Fruit fly (Drosophila melanogaster) whole organism, embryonic: ENCODE measurements around the gene stwl.
A peak's percentile ranks its signal among the peaks of the same experiment; 100 is the strongest.

Experiments used
- CG10267 ChIP-seq: fragments of 200-800 bp; sonication (Bioruptor generic); optimal IDR thresholded peaks from 2 replicates; lab custom pipeline; 2018; ENCODE audit warnings: missing biosample characterization, mild to moderate bottlenecking, missing genetic modification characterization, moderate library complexity
- CG11398 ChIP-seq: fragments of 200-800 bp; sonication (Bioruptor generic); optimal IDR thresholded peaks from 2 replicates; lab custom pipeline; 2016; ENCODE audit warnings: missing biosample characterization, missing genetic modification characterization
- CG12155 ChIP-seq: fragments of 200-800 bp; sonication (Bioruptor generic); optimal IDR thresholded peaks from 3 replicates; lab custom pipeline; 2016; ENCODE audit warnings: missing biosample characterization, missing genetic modification characterization
- CG12769 ChIP-seq: fragments of 200-800 bp; sonication (Bioruptor generic); optimal IDR thresholded peaks from 2 replicates; lab custom pipeline; 2019; ENCODE audit warnings: missing biosample characterization, mild to moderate bottlenecking, missing genetic modification characterization, moderate library complexity
- CG12942 ChIP-seq: fragments of 200-800 bp; sonication (Bioruptor generic); optimal IDR thresholded peaks from 3 replicates; lab custom pipeline; 2016; ENCODE audit warnings: missing biosample characterization, missing genetic modification characterization
- CG13287 ChIP-seq: fragments of 200-800 bp; sonication (Bioruptor generic); IDR thresholded peaks from 2 replicates; pipeline ENCODE4 v1.3.6; 2022; ENCODE audit warnings: missing biosample characterization, missing genetic modification characterization; ENCODE audit not compliant: partially characterized antibody
- CG1603 ChIP-seq: fragments of 200-800 bp; sonication (Bioruptor generic); optimal IDR thresholded peaks from 2 replicates; lab custom pipeline; 2019; ENCODE audit warnings: missing biosample characterization, mild to moderate bottlenecking, missing genetic modification characterization, moderate library complexity
- CG17385 ChIP-seq: fragments of 200-800 bp; sonication (Bioruptor generic); optimal IDR thresholded peaks from 3 replicates; lab custom pipeline; 2018; ENCODE audit warnings: missing biosample characterization, mild to moderate bottlenecking, missing genetic modification characterization
- CG17802 ChIP-seq: fragments of 200-800 bp; sonication (Bioruptor generic); optimal IDR thresholded peaks from 2 replicates; lab custom pipeline; 2018; ENCODE audit warnings: missing biosample characterization, mild to moderate bottlenecking, missing genetic modification characterization, moderate library complexity
- CG18262 ChIP-seq: fragments of 200-800 bp; optimal IDR thresholded peaks from 3 replicates; lab custom pipeline; 2019; ENCODE audit warnings: missing biosample characterization, mild to moderate bottlenecking, missing genetic modification characterization, moderate library complexity
- CG2116 ChIP-seq: fragments of 200-800 bp; sonication (Bioruptor generic); optimal IDR thresholded peaks from 3 replicates; lab custom pipeline; 2018; ENCODE audit warnings: missing biosample characterization, mild to moderate bottlenecking, missing genetic modification characterization
- CG2129 ChIP-seq: fragments of 200-800 bp; sonication (Bioruptor generic); IDR thresholded peaks from 2 replicates; pipeline ENCODE4 v1.3.6; 2022; ENCODE audit warnings: missing biosample characterization, missing genetic modification characterization; ENCODE audit not compliant: partially characterized antibody
- CG31224 ChIP-seq: fragments of 200-800 bp; sonication (Bioruptor generic); IDR thresholded peaks from 2 replicates; pipeline ENCODE4 v1.3.6; 2022; ENCODE audit warnings: missing biosample characterization, missing genetic modification characterization
- CG3163 ChIP-seq: fragments of 200-800 bp; sonication (Bioruptor generic); optimal IDR thresholded peaks from 3 replicates; lab custom pipeline; 2016; ENCODE audit warnings: missing biosample characterization, missing genetic modification characterization
- CG3407 ChIP-seq: fragments of 200-800 bp; sonication (Bioruptor generic); optimal IDR thresholded peaks from 2 replicates; lab custom pipeline; 2018; ENCODE audit warnings: missing biosample characterization, mild to moderate bottlenecking, missing genetic modification characterization
- CG3726 ChIP-seq: fragments of 200-800 bp; sonication (Bioruptor generic); IDR thresholded peaks from 3 replicates; pipeline ENCODE4, ENCODE4 v1.3.6; 2022; ENCODE audit warnings: missing biosample characterization, missing genetic modification characterization
- CG4424 ChIP-seq: fragments of 200-800 bp; sonication (Bioruptor generic); optimal IDR thresholded peaks from 3 replicates; lab custom pipeline; 2016; ENCODE audit warnings: missing biosample characterization, missing genetic modification characterization
- CG4854 ChIP-seq: fragments of 200-800 bp; sonication (Bioruptor generic); optimal IDR thresholded peaks from 2 replicates; lab custom pipeline; 2016; ENCODE audit warnings: missing biosample characterization, missing genetic modification characterization, inconsistent platforms
- CG5180 ChIP-seq: fragments of 200-800 bp; sonication (Bioruptor generic); optimal IDR thresholded peaks from 3 replicates; lab custom pipeline; 2017; ENCODE audit warnings: missing biosample characterization, missing genetic modification characterization, mild to moderate bottlenecking, moderate library complexity, missing genetic modification reagents
- CG6689 ChIP-seq: fragments of 200-800 bp; sonication (Bioruptor generic); IDR thresholded peaks from 2 replicates; pipeline ENCODE4 v1.3.6; 2022; ENCODE audit warnings: missing biosample characterization, missing genetic modification characterization
- CG7372 ChIP-seq: fragments of 200-800 bp; sonication (Bioruptor generic); IDR thresholded peaks from 2 replicates; pipeline ENCODE4 v1.3.6; 2022; ENCODE audit warnings: missing biosample characterization, missing genetic modification characterization
- Camta ChIP-seq: fragments of 200-800 bp; sonication (Bioruptor generic); optimal IDR thresholded peaks from 2 replicates; lab custom pipeline; 2016; ENCODE audit warnings: missing biosample characterization, missing genetic modification characterization
- D ChIP-seq, 2 experiments: fragments of 200-800 bp in 1 of 2; fragments of >200 bp in 1 of 2; sonication (Bioruptor generic) in 1 of 2; optimal IDR thresholded peaks; 2 replicates in 1 of 2; 3 replicates in 1 of 2; lab custom pipeline; 2017; ENCODE audit warnings: mild to moderate bottlenecking in 1 of 2, missing biosample characterization in 1 of 2, missing genetic modification characterization in 1 of 2, missing genetic modification reagents in 1 of 2
- Dp ChIP-seq: fragments of 200-800 bp; sonication (Bioruptor generic); optimal IDR thresholded peaks from 2 replicates; lab custom pipeline; 2018; ENCODE audit warnings: missing biosample characterization, mild to moderate bottlenecking, missing genetic modification characterization, moderate library complexity
- Drgx ChIP-seq: fragments of 200-800 bp; sonication (Bioruptor generic); IDR thresholded peaks from 2 replicates; pipeline ENCODE4 v1.3.6; 2022; ENCODE audit warnings: missing biosample characterization, missing genetic modification characterization
- Gug ChIP-seq: fragments of 200-800 bp; sonication (Bioruptor generic); IDR thresholded peaks from 4 replicates; pipeline ENCODE4 v1.3.6; 2022; ENCODE audit warnings: missing biosample characterization, missing genetic modification characterization
- HLH3B ChIP-seq: fragments of 200-800 bp; sonication (Bioruptor generic); IDR thresholded peaks from 2 replicates; pipeline ENCODE4 v1.3.6; 2022; ENCODE audit warnings: missing biosample characterization, missing genetic modification characterization
- Hmr ChIP-seq: fragments of 200-800 bp; sonication (Bioruptor generic); optimal IDR thresholded peaks from 3 replicates; lab custom pipeline; 2017; ENCODE audit warnings: mild to moderate bottlenecking, missing biosample characterization, missing genetic modification reagents, missing genetic modification characterization
- Optix ChIP-seq: fragments of 200-800 bp; sonication (Bioruptor generic); IDR thresholded peaks from 3 replicates; pipeline ENCODE4 v1.3.6; 2022; ENCODE audit warnings: missing biosample characterization, missing genetic modification characterization
- Sin3A ChIP-seq: fragments of >200 bp; optimal IDR thresholded peaks from 2 replicates; lab custom pipeline; 2018
- Vsx1 ChIP-seq: fragments of 200-800 bp; sonication (Bioruptor generic); optimal IDR thresholded peaks from 2 replicates; lab custom pipeline; 2017; ENCODE audit warnings: missing biosample characterization, mild to moderate bottlenecking, missing genetic modification characterization, missing genetic modification reagents
- ac ChIP-seq: fragments of 200-800 bp; sonication (Bioruptor generic); optimal IDR thresholded peaks from 3 replicates; lab custom pipeline; 2017; ENCODE audit warnings: missing biosample characterization, mild to moderate bottlenecking, missing genetic modification characterization
- bcd ChIP-seq: fragments of 200-800 bp; sonication (Bioruptor generic); optimal IDR thresholded peaks from 2 replicates; lab custom pipeline; 2017; ENCODE audit warnings: missing biosample characterization, mild to moderate bottlenecking, missing genetic modification characterization
- chm ChIP-seq: fragments of 200-800 bp; sonication (Bioruptor generic); IDR thresholded peaks from 2 replicates; pipeline ENCODE4 v1.3.6; 2022; ENCODE audit warnings: missing biosample characterization, missing genetic modification characterization
- crc ChIP-seq: fragments of 200-800 bp; sonication (Bioruptor generic); optimal IDR thresholded peaks from 2 replicates; lab custom pipeline; 2016; ENCODE audit warnings: missing biosample characterization, missing genetic modification characterization
- dimm ChIP-seq: fragments of 200-800 bp; sonication (Bioruptor generic); IDR thresholded peaks from 2 replicates; pipeline ENCODE4 v1.3.6; 2022; ENCODE audit warnings: missing biosample characterization, missing genetic modification characterization
- disco-r ChIP-seq: fragments of 200-800 bp; sonication (Bioruptor generic); optimal IDR thresholded peaks from 2 replicates; lab custom pipeline; 2016; ENCODE audit warnings: missing biosample characterization, missing genetic modification characterization
- dmrt99B ChIP-seq: fragments of 200-800 bp; sonication (Bioruptor generic); optimal IDR thresholded peaks from 2 replicates; lab custom pipeline; 2018; ENCODE audit warnings: missing biosample characterization, mild to moderate bottlenecking, missing genetic modification characterization, moderate library complexity
- gem ChIP-seq: fragments of 200-800 bp; sonication (Bioruptor generic); optimal IDR thresholded peaks from 2 replicates; lab custom pipeline; 2019; ENCODE audit warnings: missing biosample characterization, mild to moderate bottlenecking, missing genetic modification characterization, moderate library complexity
- her ChIP-seq: fragments of 200-800 bp; sonication (Bioruptor generic); optimal IDR thresholded peaks from 2 replicates; lab custom pipeline; 2016; ENCODE audit warnings: missing biosample characterization, missing genetic modification characterization
- hth ChIP-seq: fragments of >200 bp; optimal IDR thresholded peaks from 2 replicates; lab custom pipeline; 2017; ENCODE audit warnings: inconsistent platforms
- lab ChIP-seq: fragments of 200-800 bp; sonication (Bioruptor generic); optimal IDR thresholded peaks from 3 replicates; lab custom pipeline; 2017; ENCODE audit warnings: missing biosample characterization, missing genetic modification characterization, mild to moderate bottlenecking, moderate library complexity, missing genetic modification reagents
- mld ChIP-seq: fragments of 200-800 bp; sonication (Bioruptor generic); IDR thresholded peaks from 3 replicates; pipeline ENCODE4 v1.3.6; 2022; ENCODE audit warnings: missing biosample characterization, missing genetic modification characterization; ENCODE audit not compliant: partially characterized antibody
- nau ChIP-seq: fragments of 200-800 bp; sonication (Bioruptor generic); optimal IDR thresholded peaks from 3 replicates; lab custom pipeline; 2017; ENCODE audit warnings: missing biosample characterization, mild to moderate bottlenecking, missing genetic modification characterization, missing genetic modification reagents
- odd ChIP-seq: fragments of 200-800 bp; sonication (Bioruptor generic); optimal IDR thresholded peaks from 2 replicates; lab custom pipeline; 2017; ENCODE audit warnings: missing biosample characterization, mild to moderate bottlenecking, missing genetic modification characterization
- otp ChIP-seq: fragments of 200-800 bp; sonication (Bioruptor generic); IDR thresholded peaks from 3 replicates; pipeline ENCODE4, ENCODE4 v1.3.6; 2022; ENCODE audit warnings: missing biosample characterization, missing genetic modification characterization
- pros ChIP-seq: fragments of 200-800 bp; sonication (Bioruptor generic); optimal IDR thresholded peaks from 3 replicates; lab custom pipeline; 2019; ENCODE audit warnings: missing biosample characterization, mild to moderate bottlenecking, missing genetic modification characterization, moderate library complexity
- slbo ChIP-seq: fragments of 200-800 bp; sonication (Bioruptor generic); IDR thresholded peaks from 2 replicates; pipeline ENCODE4 v1.3.6; 2022; ENCODE audit warnings: missing biosample characterization, missing genetic modification characterization
- stc ChIP-seq: fragments of 200-800 bp; sonication (Bioruptor generic); IDR thresholded peaks from 2 replicates; pipeline ENCODE4 v1.3.6; 2022; ENCODE audit warnings: missing biosample characterization, missing genetic modification characterization
- vfl ChIP-seq: fragments of 200-800 bp; sonication (Bioruptor generic); optimal IDR thresholded peaks from 2 replicates; lab custom pipeline; 2016; ENCODE audit warnings: missing biosample characterization, missing genetic modification characterization

Gene stwl

dm6 chr3L:14410146-14410676 is 472 bp upstream of the stwl start, which contains the start of gene CG3919 (continued):
- TF ChIP-seq mld (GFP tag; lab: Robert Waterston, UW) (no peak), CG18262 (tag; lab: Kevin White, UChicago) (peak; percentile 77), CG10267 (peak; percentile 40), Vsx1 (GFP tag; lab: Kevin White, UChicago) (peak; percentile 45), CG4424 (GFP tag; lab: Kevin White, UChicago) (peak; percentile 4), Optix (GFP tag; lab: Robert Waterston, UW) (0 out of 3 replicates have a peak, but pooled peaks have one; percentile 25), CG6689 (GFP tag; lab: Robert Waterston, UW) (peak; percentile 77), CG3726 (GFP tag; lab: Robert Waterston, UW) (no peak), CG2129 (GFP tag; lab: Robert Waterston, UW) (no peak), Dp (GFP tag; lab: Kevin White, UChicago) (no peak), pros (GFP tag; lab: Kevin White, UChicago) (no peak), CG1603 (peak; percentile 61), CG11398 (GFP tag; lab: Kevin White, UChicago) (peak; percentile 30), CG2116 (GFP tag; lab: Kevin White, UChicago) (peak; percentile 37), her (GFP tag; lab: Kevin White, UChicago) (peak; percentile 73), CG12769 (tag; lab: Kevin White, UChicago) (peak; percentile 60), slbo (GFP tag; lab: Robert Waterston, UW) (peak; percentile 81), Gug (GFP tag; lab: Robert Waterston, UW) (peak; percentile 87), Hmr (peak; percentile 65), disco-r (no peak), odd (no peak), crc (GFP tag; lab: Kevin White, UChicago) (no peak), vfl (GFP tag; lab: Kevin White, UChicago) (peak; percentile 4), CG5180 (no peak), CG13287 (no peak), CG4854 (GFP tag; lab: Kevin White, UChicago) (no peak), Sin3A (lab: Kevin White, UChicago) (no peak), CG3407 (GFP tag; lab: Kevin White, UChicago) (peak; percentile 15), dmrt99B (tag; lab: Kevin White, UChicago) (peak; percentile 61), CG7372 (GFP tag; lab: Robert Waterston, UW) (no peak), ac (GFP tag; lab: Kevin White, UChicago) (no peak), CG12942 (GFP tag; lab: Kevin White, UChicago) (peak; percentile 34), HLH3B (GFP tag; lab: Robert Waterston, UW) (peak; percentile 51), chm (peak; percentile 75; the same call in 1 of the 2 replicates), CG17802 (tag; lab: Kevin White, UChicago) (no peak), Camta (peak; percentile 10), CG17385 (GFP tag; lab: Kevin White, UChicago) (peak; percentile 10), lab (GFP tag; lab: Kevin White, UChicago) (peak; percentile 60), CG12155 (GFP tag; lab: Kevin White, UChicago) (peak; percentile 48), D (optimal IDR thresholded peaks at IDR 0.05; lab: Kevin White, UChicago) (no peak), D (GFP tag; optimal IDR thresholded peaks at IDR 0.05; lab: Kevin White, UChicago) (peak; percentile 56), gem (tag; lab: Kevin White, UChicago) (peak; percentile 82), CG31224 (GFP tag; lab: Robert Waterston, UW) (no peak), CG3163 (GFP tag; lab: Kevin White, UChicago) (peak; percentile 21), nau (GFP tag; lab: Kevin White, UChicago) (no peak), bcd (GFP tag; lab: Kevin White, UChicago) (peak; percentile 70), otp (GFP tag; lab: Robert Waterston, UW) (peak; percentile 77; the same call in 2 of the 3 replicates), dimm (no peak), hth (lab: Kevin White, UChicago) (no peak), Drgx (GFP tag; lab: Robert Waterston, UW) (peak; percentile 73), stc (GFP tag; lab: Robert Waterston, UW) (no peak; the same call in 1 of the 2 replicates)
